Fruit fly (Drosophila melanogaster) whole organism, wandering third instar larva: Measurements from ENCODE around the gene tara.
A peak's percentile ranks its signal among the peaks of the same experiment; 100 is the strongest.

Experiments used
- Abd-B ChIP-seq: fragments of >200 bp; optimal IDR thresholded peaks from 2 replicates; lab custom pipeline; 2017; ENCODE audit warnings: missing biosample characterization, missing genetic modification characterization
- CG32264 ChIP-seq: fragments of 200-800 bp; sonication (Bioruptor generic); optimal IDR thresholded peaks from 2 replicates; lab custom pipeline; 2016; ENCODE audit warnings: missing biosample characterization, missing genetic modification characterization
- CG9705 ChIP-seq: fragments of 200-800 bp; sonication (Bioruptor generic); optimal IDR thresholded peaks from 2 replicates; lab custom pipeline; 2018; ENCODE audit warnings: missing biosample characterization, mild to moderate bottlenecking, missing genetic modification characterization
- CrebA ChIP-seq: fragments of 200-800 bp; sonication (Bioruptor generic); optimal IDR thresholded peaks from 2 replicates; lab custom pipeline; 2016; ENCODE audit warnings: missing biosample characterization, mild to moderate bottlenecking, missing genetic modification characterization, borderline replicate concordance
- Dfd ChIP-seq: fragments of >200 bp; optimal IDR thresholded peaks from 2 replicates; lab custom pipeline; 2017; ENCODE audit warnings: missing biosample characterization, missing genetic modification characterization
- Dif ChIP-seq: fragments of 200-275, 200-300 bp; sonication (Bioruptor generic); optimal IDR thresholded peaks from 2 replicates; lab custom pipeline; 2018; ENCODE audit warnings: missing biosample characterization, missing genetic modification characterization; ENCODE audit not compliant: partially characterized antibody
- GATAd ChIP-seq: sonication (Bioruptor generic); optimal IDR thresholded peaks from 2 replicates; lab custom pipeline; 2016; ENCODE audit warnings: missing biosample characterization, missing genetic modification characterization
- HLH106 ChIP-seq: fragments of 200-800 bp; optimal IDR thresholded peaks from 3 replicates; lab custom pipeline; 2019; ENCODE audit warnings: missing biosample characterization, mild to moderate bottlenecking, missing genetic modification characterization, moderate library complexity
- Hnf4 ChIP-seq: fragments of 200-800 bp; sonication (Bioruptor generic); optimal IDR thresholded peaks from 2 replicates; lab custom pipeline; 2016; ENCODE audit warnings: missing biosample characterization, mild to moderate bottlenecking, missing genetic modification characterization
- Hr78 ChIP-seq: fragments of >200 bp; optimal IDR thresholded peaks from 2 replicates; lab custom pipeline; 2017; ENCODE audit warnings: missing biosample characterization, missing genetic modification characterization
- Hr83 ChIP-seq: fragments of 200-300 bp; sonication (Bioruptor generic); optimal IDR thresholded peaks from 2 replicates; lab custom pipeline; 2016; ENCODE audit warnings: missing biosample characterization, mild to moderate bottlenecking, missing genetic modification characterization, moderate library complexity; ENCODE audit not compliant: poor library complexity, severe bottlenecking
- Jra ChIP-seq: sonication (Bioruptor generic); optimal IDR thresholded peaks from 2 replicates; lab custom pipeline; 2016; ENCODE audit warnings: missing biosample characterization, missing genetic modification characterization
- Mio ChIP-seq: sonication (Bioruptor generic); optimal IDR thresholded peaks from 2 replicates; lab custom pipeline; 2016; ENCODE audit warnings: missing biosample characterization, missing genetic modification characterization
- Myc ChIP-seq: fragments of >200 bp; optimal IDR thresholded peaks from 2 replicates; lab custom pipeline; 2017
- N ChIP-seq: fragments of >200 bp; optimal IDR thresholded peaks from 2 replicates; lab custom pipeline; 2018; ENCODE audit warnings: missing biosample characterization, missing external identifiers, missing genetic modification characterization
- OdsH ChIP-seq: fragments of 200-800 bp; sonication (Bioruptor generic); optimal IDR thresholded peaks from 2 replicates; lab custom pipeline; 2016; ENCODE audit warnings: missing biosample characterization, mild to moderate bottlenecking, missing genetic modification characterization
- Rel ChIP-seq, 2 experiments: fragments of 200-800 bp; sonication (Bioruptor generic) in 1 of 2; optimal IDR thresholded peaks; 2 replicates in 1 of 2; 3 replicates in 1 of 2; lab custom pipeline; 2016 to 2019; ENCODE audit warnings: mild to moderate bottlenecking in 2 of 2, missing biosample characterization in 2 of 2, missing genetic modification characterization in 2 of 2, moderate library complexity in 1 of 2
- Sp1 ChIP-seq: fragments of 200-800 bp; sonication (Bioruptor generic); optimal IDR thresholded peaks from 3 replicates; lab custom pipeline; 2019; ENCODE audit warnings: missing biosample characterization, mild to moderate bottlenecking, missing genetic modification characterization, moderate library complexity
- Vsx2 ChIP-seq: fragments of 200-300, 225-300 bp; sonication (Bioruptor generic); optimal IDR thresholded peaks from 2 replicates; lab custom pipeline; 2018; ENCODE audit warnings: missing biosample characterization, missing genetic modification characterization; ENCODE audit not compliant: partially characterized antibody
- br ChIP-seq: fragments of 200-800 bp; sonication (Bioruptor generic); optimal IDR thresholded peaks from 2 replicates; lab custom pipeline; 2016; ENCODE audit warnings: missing biosample characterization, missing genetic modification characterization
- brk ChIP-seq: fragments of 200-800 bp; sonication (Bioruptor generic); optimal IDR thresholded peaks from 2 replicates; lab custom pipeline; 2016; ENCODE audit warnings: missing biosample characterization, mild to moderate bottlenecking, missing genetic modification characterization
- dl ChIP-seq, 2 experiments: fragments of 175-275, 200-275 bp in 1 of 2; fragments of 200-275 bp in 1 of 2; sonication (Bioruptor generic); optimal IDR thresholded peaks; lab custom pipeline; 2018; ENCODE audit warnings: mild to moderate bottlenecking in 2 of 2, missing biosample characterization in 2 of 2, missing genetic modification characterization in 2 of 2, moderate library complexity in 2 of 2; ENCODE audit not compliant: partially characterized antibody in 2 of 2, insufficient read depth in 1 of 2
- dmrt93B ChIP-seq: fragments of 200-800 bp; sonication (Bioruptor generic); optimal IDR thresholded peaks from 2 replicates; lab custom pipeline; 2018; ENCODE audit warnings: missing biosample characterization, mild to moderate bottlenecking, missing genetic modification characterization
- dsf ChIP-seq: sonication (Bioruptor generic); optimal IDR thresholded peaks from 2 replicates; lab custom pipeline; 2016; ENCODE audit warnings: missing biosample characterization, missing genetic modification characterization, borderline replicate concordance
- ey ChIP-seq: fragments of 200-800 bp; sonication (Bioruptor generic); optimal IDR thresholded peaks from 2 replicates; lab custom pipeline; 2016; ENCODE audit warnings: missing biosample characterization, missing genetic modification characterization
- foxo ChIP-seq, 2 experiments: fragments of 200-800 bp; sonication (Bioruptor generic); optimal IDR thresholded peaks; 2 replicates in 1 of 2; 3 replicates in 1 of 2; lab custom pipeline; 2016 to 2017; ENCODE audit warnings: missing biosample characterization in 2 of 2, missing genetic modification characterization in 2 of 2
- fru ChIP-seq: fragments of 200-800 bp; sonication (Bioruptor generic); optimal IDR thresholded peaks from 3 replicates; lab custom pipeline; 2016; ENCODE audit warnings: missing biosample characterization, mild to moderate bottlenecking, missing genetic modification characterization
- h ChIP-seq: fragments of 200-800 bp; sonication (Bioruptor generic); optimal IDR thresholded peaks from 3 replicates; lab custom pipeline; 2016; ENCODE audit warnings: missing biosample characterization, mild to moderate bottlenecking, missing genetic modification characterization
- jim ChIP-seq: fragments of 175-275, 200-325 bp; sonication (Bioruptor generic); optimal IDR thresholded peaks from 2 replicates; lab custom pipeline; 2016; ENCODE audit warnings: missing biosample characterization, mild to moderate bottlenecking, missing genetic modification characterization
- lola ChIP-seq: fragments of >200 bp; optimal IDR thresholded peaks from 2 replicates; lab custom pipeline; 2017; ENCODE audit warnings: missing biosample characterization, missing genetic modification characterization
- pan ChIP-seq: fragments of >200 bp; optimal IDR thresholded peaks from 2 replicates; lab custom pipeline; 2017
- psq ChIP-seq: fragments of 200-800 bp; sonication (Bioruptor generic); optimal IDR thresholded peaks from 3 replicates; lab custom pipeline; 2017; ENCODE audit warnings: missing biosample characterization, mild to moderate bottlenecking, missing genetic modification characterization, moderate library complexity
- rgr ChIP-seq: fragments of 200-800 bp; sonication (Bioruptor generic); optimal IDR thresholded peaks from 3 replicates; lab custom pipeline; 2016; ENCODE audit warnings: missing biosample characterization, mild to moderate bottlenecking, missing genetic modification characterization
- sage ChIP-seq: fragments of 200-800 bp; sonication (Bioruptor generic); optimal IDR thresholded peaks from 2 replicates; lab custom pipeline; 2016; ENCODE audit warnings: missing biosample characterization, mild to moderate bottlenecking, missing genetic modification characterization
- sv ChIP-seq: fragments of 200-800 bp; sonication (Bioruptor generic); optimal IDR thresholded peaks from 3 replicates; lab custom pipeline; 2016; ENCODE audit warnings: missing biosample characterization, missing genetic modification characterization
- tai ChIP-seq: sonication (Bioruptor generic); optimal IDR thresholded peaks from 2 replicates; lab custom pipeline; 2016; ENCODE audit warnings: missing biosample characterization, missing genetic modification characterization
- usp ChIP-seq: fragments of >200 bp; optimal IDR thresholded peaks from 2 replicates; lab custom pipeline; 2017; ENCODE audit warnings: missing biosample characterization, missing genetic modification characterization
- woc ChIP-seq: sonication (Bioruptor generic); optimal IDR thresholded peaks from 2 replicates; lab custom pipeline; 2016; ENCODE audit warnings: missing biosample characterization, mild to moderate bottlenecking, missing genetic modification characterization

tara gene

DNA sequence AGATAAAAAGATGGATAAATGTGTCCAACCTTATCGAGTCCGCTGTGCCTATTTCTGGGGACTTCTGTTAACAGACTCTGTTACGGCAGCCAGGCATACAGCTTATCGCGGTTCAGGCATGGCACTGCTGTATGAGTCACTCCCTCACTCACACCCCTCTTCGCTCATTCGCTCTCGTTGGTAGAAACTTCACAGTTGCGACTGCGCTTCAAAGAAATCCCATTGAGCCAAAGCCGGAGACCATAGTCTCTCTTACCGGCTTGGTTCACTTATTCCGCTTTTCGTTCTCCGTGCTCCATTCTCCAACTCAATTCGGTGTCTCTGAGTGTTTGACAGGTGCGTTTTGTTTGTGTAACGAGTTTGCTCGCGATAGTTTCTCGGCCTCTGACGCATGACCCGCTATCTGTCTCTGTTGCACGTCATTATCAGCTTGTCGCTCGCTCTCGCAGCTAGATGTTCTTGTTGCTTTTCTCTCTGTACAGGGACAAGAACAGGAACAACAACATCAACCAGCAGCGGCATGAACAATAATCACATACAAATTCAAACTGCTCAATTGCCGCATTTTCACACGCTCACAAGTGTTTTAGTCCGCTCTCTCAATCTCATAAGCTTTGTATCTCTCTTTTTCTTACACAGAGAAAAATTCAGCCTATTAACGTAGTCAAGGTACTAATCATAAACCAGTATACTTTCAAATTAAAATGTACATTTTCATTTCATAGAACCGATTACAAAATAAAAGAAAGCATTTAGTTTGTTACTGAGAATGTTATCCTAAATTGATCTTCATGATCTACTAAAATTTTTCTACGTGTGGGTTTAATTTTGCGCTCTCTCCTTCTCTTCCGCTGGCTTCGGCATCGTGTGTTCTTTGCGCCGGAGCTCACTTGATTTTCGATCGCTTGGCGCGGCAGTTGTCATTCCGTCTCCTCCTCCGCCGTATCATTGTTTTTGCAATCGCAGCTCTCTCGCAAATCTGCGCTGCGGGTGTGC lies 54.9 kb downstream of the tara start:
- peak; percentile 99 for TF ChIP-seq dmrt93B (GFP tag; lab: Kevin White, UChicago)
- TF ChIP-seq foxo (GFP tag; optimal IDR thresholded peaks at IDR 0.05; lab: Kevin White, UChicago) = peak; percentile 98 to 99
- TF ChIP-seq Dif = peak; percentile 84
- no peak for TF ChIP-seq pan (lab: Kevin White, UChicago)
- peak; percentile 98 for TF ChIP-seq CG9705 (GFP tag; lab: Kevin White, UChicago)
- peak; percentile 97 for TF ChIP-seq GATAd (GFP tag; lab: Kevin White, UChicago)
- peak; percentile 99 for TF ChIP-seq HLH106
- peak; percentile 99 for TF ChIP-seq Jra (GFP tag; lab: Kevin White, UChicago)
- TF ChIP-seq dsf (GFP tag; lab: Kevin White, UChicago) = peak; percentile 98
- TF ChIP-seq ey (GFP tag; lab: Kevin White, UChicago) = peak; percentile 100
- peak; percentile 20 for TF ChIP-seq jim (GFP tag; lab: Kevin White, UChicago)
- TF ChIP-seq Mio (GFP tag; lab: Kevin White, UChicago) = peak; percentile 94
- TF ChIP-seq Dfd (GFP tag; lab: Kevin White, UChicago) = peak; percentile 98
- TF ChIP-seq h (GFP tag; lab: Kevin White, UChicago) = peak; percentile 100
- peak; percentile 98 for TF ChIP-seq sage (GFP tag; lab: Kevin White, UChicago)
- TF ChIP-seq OdsH (GFP tag; lab: Kevin White, UChicago) = peak; percentile 100
- TF ChIP-seq Myc (lab: Kevin White, UChicago) = no peak
- peak; percentile 58 for TF ChIP-seq Vsx2 (GFP tag; lab: Kevin White, UChicago)
- peak; percentile 99 for TF ChIP-seq CG32264 (GFP tag; lab: Kevin White, UChicago)
- no peak for TF ChIP-seq Abd-B (GFP tag; lab: Kevin White, UChicago)
- no peak for TF ChIP-seq Hr78 (GFP tag; lab: Kevin White, UChicago)
- peak; percentile 96 for TF ChIP-seq Rel (GFP tag; optimal IDR thresholded peaks at IDR 0.05; lab: Kevin White, UChicago)
- TF ChIP-seq Rel (tag; optimal IDR thresholded peaks at IDR 0.05; lab: Kevin White, UChicago) = peak; percentile 93
- peak; percentile 100 for TF ChIP-seq Sp1 (GFP tag; lab: Kevin White, UChicago)
- TF ChIP-seq Hr83 = peak; percentile 61
- peak; percentile 100 for TF ChIP-seq psq (GFP tag; lab: Kevin White, UChicago)
- peak; percentile 99 for TF ChIP-seq Hnf4 (GFP tag; lab: Kevin White, UChicago)
- no peak for TF ChIP-seq usp
- peak; percentile 99 for TF ChIP-seq fru (GFP tag; lab: Kevin White, UChicago)
- peak; percentile 48 to 68 for TF ChIP-seq dl (GFP tag; optimal IDR thresholded peaks at IDR 0.05; lab: Kevin White, UChicago; ENCODE audit: insufficient read depth in 1 of 2, partially characterized antibody in 2 of 2)
- TF ChIP-seq woc (GFP tag; lab: Kevin White, UChicago) = peak; percentile 99
- peak; percentile 95 for TF ChIP-seq CrebA
- TF ChIP-seq N (GFP tag; lab: Kevin White, UChicago) = no peak
- peak; percentile 100 for TF ChIP-seq rgr
- peak; percentile 99 for TF ChIP-seq tai (GFP tag; lab: Kevin White, UChicago)
- TF ChIP-seq sv (GFP tag; lab: Kevin White, UChicago) = peak; percentile 99
- peak; percentile 99 for TF ChIP-seq brk
- no peak for TF ChIP-seq lola
- TF ChIP-seq br = peak; percentile 100
